Worm (Caenorhabditis elegans): ENCODE results near the gene him-4.
A peak's percentile ranks its signal among the peaks of the same experiment; 100 is the strongest.
"Not testable (repeated sequence)": the region's sequence is repeated elsewhere in the genome, so short reads cannot be mapped to it uniquely, and the experiment has no call there.

ce11 chrX:9743513-9743914 is 26.1 kb downstream of the him-4 start:
- peak; percentile 14 for TF ChIP-seq nhr-237 (tag; optimal IDR thresholded peaks at IDR 0.05)
- TF ChIP-seq nhr-10 (tag; optimal IDR thresholded peaks at IDR 0.05) = peak; percentile 35
- not testable (repeated sequence) for TF ChIP-seq elt-3 (tag; optimal IDR thresholded peaks at IDR 0.05); unc-62 (GFP tag; optimal IDR thresholded peaks at IDR 0.05); snpc-4 (tag; optimal IDR thresholded peaks at IDR 0.05); nhr-25 (tag; optimal IDR thresholded peaks at IDR 0.05); dmd-4 (tag; optimal IDR thresholded peaks at IDR 0.05)
- peak in 1 of 2 experiments; percentile 58 for TF ChIP-seq mdl-1 (tag; optimal IDR thresholded peaks at IDR 0.05)
